Fruit fly (Drosophila melanogaster) Kc167 (cell line): Measurements from ENCODE around the gene srw.

Experiments used
- Myc ChIP-seq: fragments of >200 bp; optimal IDR thresholded peaks from 2 replicates; lab custom pipeline; 2017; ENCODE audit warnings: missing external identifiers
- h ChIP-seq: fragments of >200 bp; optimal IDR thresholded peaks from 3 replicates; lab custom pipeline; 2018; ENCODE audit warnings: missing external identifiers
- insv ChIP-seq: fragments of >200 bp; optimal IDR thresholded peaks from 3 replicates; lab custom pipeline; 2018; ENCODE audit warnings: missing external identifiers
- psq ChIP-seq: fragments of >200 bp; optimal IDR thresholded peaks from 2 replicates; lab custom pipeline; 2017; ENCODE audit warnings: missing external identifiers
- ttk ChIP-seq: sonication (Bioruptor generic); optimal IDR thresholded peaks from 2 replicates; lab custom pipeline; 2017; ENCODE audit warnings: missing external identifiers

DNA sequence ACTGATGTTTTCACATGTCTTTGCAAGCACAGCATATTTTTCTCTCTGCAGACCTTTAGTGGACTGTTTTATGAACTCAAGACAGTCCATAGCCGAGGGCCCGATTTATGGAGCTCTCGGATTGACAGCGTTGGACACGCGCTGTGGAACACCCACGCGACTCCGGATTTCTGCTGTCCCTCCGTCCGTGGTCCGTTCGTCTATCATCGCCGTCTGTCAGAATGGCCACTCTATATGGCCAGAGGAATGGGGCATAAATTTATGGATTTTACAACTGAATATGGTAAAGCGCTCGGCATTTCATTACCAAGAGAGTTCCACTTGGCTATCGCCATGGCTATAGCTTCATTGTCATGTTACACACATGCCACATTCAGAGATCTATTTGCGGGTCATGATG is 44.8 kb upstream of the srw start:
- TF ChIP-seq h (lab: Kevin White, UChicago) (no peak), insv (lab: Kevin White, UChicago) (no peak), psq (lab: Kevin White, UChicago) (no peak), Myc (lab: Kevin White, UChicago) (no peak), ttk (no peak)
